Fruit fly (Drosophila melanogaster): ENCODE results near the gene Dfd.

DNA sequence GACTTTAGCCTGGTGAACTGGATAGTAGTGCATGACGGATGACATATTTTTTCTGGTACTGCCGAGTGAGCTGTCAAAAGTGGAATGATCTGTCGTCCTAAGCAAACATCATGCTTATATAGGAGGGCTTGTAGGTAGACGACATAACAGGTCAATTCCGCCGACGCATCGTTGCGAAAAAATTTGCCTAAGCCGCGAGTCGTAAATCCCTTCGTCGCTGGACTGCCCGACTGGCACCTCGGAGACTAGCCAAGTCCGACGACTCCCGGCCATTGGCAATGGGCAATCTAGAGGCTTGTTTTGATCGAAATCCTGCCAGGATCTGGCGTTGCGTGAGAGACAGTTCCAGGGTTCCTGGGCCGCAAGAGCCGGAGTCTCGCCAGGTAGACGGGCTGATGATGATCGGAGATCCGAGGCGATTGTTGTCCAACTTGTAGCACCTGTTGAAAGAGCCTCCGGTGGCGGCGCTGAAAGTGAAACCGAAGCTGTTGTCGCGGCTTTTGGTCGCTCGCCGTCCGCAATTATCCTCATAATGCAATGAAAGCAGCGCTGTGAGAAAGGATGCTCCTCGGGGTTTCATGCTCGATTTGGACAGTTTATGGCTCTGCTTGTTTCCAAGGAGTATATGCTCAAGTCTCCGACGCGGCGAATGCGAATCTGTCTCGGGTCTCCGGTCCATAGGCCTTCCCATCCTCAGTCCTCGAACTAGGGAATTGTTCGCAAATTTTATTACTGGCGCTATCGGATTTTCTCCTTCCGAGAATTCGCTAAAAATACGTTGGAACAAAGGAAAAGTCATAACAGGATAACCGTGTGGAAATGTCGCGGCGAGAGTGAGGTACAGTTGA lies 37.3 kb upstream of the Dfd start, which contains the start of gene zen:
- TF ChIP-seq CG34367 (tag; optimal IDR thresholded peaks at IDR 0.05) (no peak), CG15710 (tag; optimal IDR thresholded peaks at IDR 0.05) (no peak), EcR (GFP tag; optimal IDR thresholded peaks at IDR 0.05) (no peak), CG9948 (tag; optimal IDR thresholded peaks at IDR 0.05) (no peak)
